Fruit fly (Drosophila melanogaster) whole organism, wandering third instar larva: Measurements from ENCODE around the gene alpha-Cat.

Source experiments
- CrebA ChIP-seq: fragments of 200-800 bp; sonication (Bioruptor generic); optimal IDR thresholded peaks from 2 replicates; lab custom pipeline; 2016; ENCODE audit warnings: missing biosample characterization, mild to moderate bottlenecking, missing genetic modification characterization, borderline replicate concordance
- Dfd ChIP-seq: fragments of >200 bp; optimal IDR thresholded peaks from 2 replicates; lab custom pipeline; 2017; ENCODE audit warnings: missing biosample characterization, missing genetic modification characterization
- Dif ChIP-seq: fragments of 200-275, 200-300 bp; sonication (Bioruptor generic); optimal IDR thresholded peaks from 2 replicates; lab custom pipeline; 2018; ENCODE audit warnings: missing biosample characterization, missing genetic modification characterization; ENCODE audit not compliant: partially characterized antibody
- GATAd ChIP-seq: sonication (Bioruptor generic); optimal IDR thresholded peaks from 2 replicates; lab custom pipeline; 2016; ENCODE audit warnings: missing biosample characterization, missing genetic modification characterization
- Hnf4 ChIP-seq: fragments of 200-800 bp; sonication (Bioruptor generic); optimal IDR thresholded peaks from 2 replicates; lab custom pipeline; 2016; ENCODE audit warnings: missing biosample characterization, mild to moderate bottlenecking, missing genetic modification characterization
- Hr78 ChIP-seq: fragments of >200 bp; optimal IDR thresholded peaks from 2 replicates; lab custom pipeline; 2017; ENCODE audit warnings: missing biosample characterization, missing genetic modification characterization
- Jra ChIP-seq: sonication (Bioruptor generic); optimal IDR thresholded peaks from 2 replicates; lab custom pipeline; 2016; ENCODE audit warnings: missing biosample characterization, missing genetic modification characterization
- Myc ChIP-seq: fragments of >200 bp; optimal IDR thresholded peaks from 2 replicates; lab custom pipeline; 2017
- N ChIP-seq: fragments of >200 bp; optimal IDR thresholded peaks from 2 replicates; lab custom pipeline; 2018; ENCODE audit warnings: missing biosample characterization, missing external identifiers, missing genetic modification characterization
- OdsH ChIP-seq: fragments of 200-800 bp; sonication (Bioruptor generic); optimal IDR thresholded peaks from 2 replicates; lab custom pipeline; 2016; ENCODE audit warnings: missing biosample characterization, mild to moderate bottlenecking, missing genetic modification characterization
- Vsx2 ChIP-seq: fragments of 200-300, 225-300 bp; sonication (Bioruptor generic); optimal IDR thresholded peaks from 2 replicates; lab custom pipeline; 2018; ENCODE audit warnings: missing biosample characterization, missing genetic modification characterization; ENCODE audit not compliant: partially characterized antibody
- br ChIP-seq: fragments of 200-800 bp; sonication (Bioruptor generic); optimal IDR thresholded peaks from 2 replicates; lab custom pipeline; 2016; ENCODE audit warnings: missing biosample characterization, missing genetic modification characterization
- brk ChIP-seq: fragments of 200-800 bp; sonication (Bioruptor generic); optimal IDR thresholded peaks from 2 replicates; lab custom pipeline; 2016; ENCODE audit warnings: missing biosample characterization, mild to moderate bottlenecking, missing genetic modification characterization
- dl ChIP-seq, 2 experiments: fragments of 175-275, 200-275 bp in 1 of 2; fragments of 200-275 bp in 1 of 2; sonication (Bioruptor generic); optimal IDR thresholded peaks; lab custom pipeline; 2018; ENCODE audit warnings: mild to moderate bottlenecking in 2 of 2, missing biosample characterization in 2 of 2, missing genetic modification characterization in 2 of 2, moderate library complexity in 2 of 2; ENCODE audit not compliant: partially characterized antibody in 2 of 2, insufficient read depth in 1 of 2
- dmrt93B ChIP-seq: fragments of 200-800 bp; sonication (Bioruptor generic); optimal IDR thresholded peaks from 2 replicates; lab custom pipeline; 2018; ENCODE audit warnings: missing biosample characterization, mild to moderate bottlenecking, missing genetic modification characterization
- dsf ChIP-seq: sonication (Bioruptor generic); optimal IDR thresholded peaks from 2 replicates; lab custom pipeline; 2016; ENCODE audit warnings: missing biosample characterization, missing genetic modification characterization, borderline replicate concordance
- ey ChIP-seq: fragments of 200-800 bp; sonication (Bioruptor generic); optimal IDR thresholded peaks from 2 replicates; lab custom pipeline; 2016; ENCODE audit warnings: missing biosample characterization, missing genetic modification characterization
- foxo ChIP-seq, 2 experiments: fragments of 200-800 bp; sonication (Bioruptor generic); optimal IDR thresholded peaks; 2 replicates in 1 of 2; 3 replicates in 1 of 2; lab custom pipeline; 2016 to 2017; ENCODE audit warnings: missing biosample characterization in 2 of 2, missing genetic modification characterization in 2 of 2
- fru ChIP-seq: fragments of 200-800 bp; sonication (Bioruptor generic); optimal IDR thresholded peaks from 3 replicates; lab custom pipeline; 2016; ENCODE audit warnings: missing biosample characterization, mild to moderate bottlenecking, missing genetic modification characterization
- jim ChIP-seq: fragments of 175-275, 200-325 bp; sonication (Bioruptor generic); optimal IDR thresholded peaks from 2 replicates; lab custom pipeline; 2016; ENCODE audit warnings: missing biosample characterization, mild to moderate bottlenecking, missing genetic modification characterization
- lola ChIP-seq: fragments of >200 bp; optimal IDR thresholded peaks from 2 replicates; lab custom pipeline; 2017; ENCODE audit warnings: missing biosample characterization, missing genetic modification characterization
- psq ChIP-seq: fragments of 200-800 bp; sonication (Bioruptor generic); optimal IDR thresholded peaks from 3 replicates; lab custom pipeline; 2017; ENCODE audit warnings: missing biosample characterization, mild to moderate bottlenecking, missing genetic modification characterization, moderate library complexity
- rgr ChIP-seq: fragments of 200-800 bp; sonication (Bioruptor generic); optimal IDR thresholded peaks from 3 replicates; lab custom pipeline; 2016; ENCODE audit warnings: missing biosample characterization, mild to moderate bottlenecking, missing genetic modification characterization
- sage ChIP-seq: fragments of 200-800 bp; sonication (Bioruptor generic); optimal IDR thresholded peaks from 2 replicates; lab custom pipeline; 2016; ENCODE audit warnings: missing biosample characterization, mild to moderate bottlenecking, missing genetic modification characterization
- tai ChIP-seq: sonication (Bioruptor generic); optimal IDR thresholded peaks from 2 replicates; lab custom pipeline; 2016; ENCODE audit warnings: missing biosample characterization, missing genetic modification characterization
- usp ChIP-seq: fragments of >200 bp; optimal IDR thresholded peaks from 2 replicates; lab custom pipeline; 2017; ENCODE audit warnings: missing biosample characterization, missing genetic modification characterization
- woc ChIP-seq: sonication (Bioruptor generic); optimal IDR thresholded peaks from 2 replicates; lab custom pipeline; 2016; ENCODE audit warnings: missing biosample characterization, mild to moderate bottlenecking, missing genetic modification characterization

alpha-Cat gene

DNA sequence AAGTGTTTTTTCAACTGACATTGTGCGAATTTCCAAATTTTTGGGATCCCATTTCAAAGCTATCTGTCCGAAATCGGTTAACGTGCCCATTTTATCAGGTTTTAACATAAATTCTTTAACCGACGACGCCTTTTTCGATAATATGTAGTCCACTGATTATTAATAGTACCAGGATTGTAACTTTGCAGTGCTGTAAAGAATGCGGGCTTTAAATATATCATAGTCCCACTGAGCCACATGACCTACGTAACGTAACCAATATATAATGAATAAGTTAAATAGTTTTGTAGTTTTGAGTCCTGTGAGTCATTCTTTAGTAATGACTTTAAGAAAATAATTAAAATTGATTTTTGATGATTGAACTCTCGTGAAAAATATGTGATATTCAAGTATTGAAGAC, at the start of gene alpha-Cat:
Gene alpha-Cat (minus strand): TSS at position 162 of the 400 bp plus-strand sequence.
- TF ChIP-seq lola (GFP tag; lab: Kevin White, UChicago) (no peak), Hr78 (GFP tag; lab: Kevin White, UChicago) (no peak), dsf (no peak), CrebA (no peak), GATAd (no peak), jim (no peak), Dif (GFP tag; lab: Kevin White, UChicago) (no peak), dmrt93B (GFP tag; lab: Kevin White, UChicago) (peak; percentile 14), psq (GFP tag; lab: Kevin White, UChicago) (no peak), ey (GFP tag; lab: Kevin White, UChicago) (no peak), woc (GFP tag; lab: Kevin White, UChicago) (peak; percentile 38), N (GFP tag; lab: Kevin White, UChicago) (peak; percentile 71)
- TF ChIP-seq, all 38 proteins: peak for 3

DNA sequence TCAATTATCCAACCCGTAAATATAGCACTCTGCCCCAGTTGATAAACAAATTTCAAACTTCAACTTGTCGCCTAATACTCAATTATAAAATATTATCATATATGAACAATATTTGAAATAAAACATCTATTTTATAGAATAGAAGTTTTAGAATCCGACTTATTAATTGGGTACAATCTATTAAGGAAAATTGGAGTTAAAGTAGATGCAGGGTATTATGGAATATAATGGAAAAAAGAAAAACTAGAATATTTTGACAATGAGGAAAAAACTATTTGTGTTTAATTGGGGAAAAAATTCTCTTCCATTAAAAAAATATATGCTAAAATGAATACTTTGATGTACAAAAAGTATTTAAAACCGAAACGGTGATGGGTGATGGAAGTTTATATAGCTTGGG, 8.8 kb upstream of the alpha-Cat start:
- no peak for TF ChIP-seq woc (GFP tag; lab: Kevin White, UChicago)

DNA sequence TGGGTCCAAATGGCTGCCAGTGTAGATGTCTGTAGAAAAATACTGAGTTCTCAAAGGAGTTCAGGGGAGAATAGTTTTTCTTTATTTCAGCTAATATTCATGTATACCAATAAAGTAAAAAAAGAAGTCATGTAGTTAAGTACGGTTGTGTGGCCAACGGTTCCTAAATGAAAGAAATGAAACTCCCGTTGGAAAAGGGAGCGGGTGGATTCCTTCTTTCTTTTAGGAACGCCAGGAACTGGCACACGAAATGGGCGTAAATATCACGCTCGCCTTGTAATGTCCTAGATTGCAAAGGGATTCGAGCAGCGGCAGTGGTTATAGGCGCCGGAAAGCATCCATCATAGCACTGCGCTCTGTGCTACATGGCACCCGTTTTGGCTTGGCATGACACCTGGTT, 5.5 kb upstream of the alpha-Cat start:
- TF ChIP-seq Hr78 (GFP tag; lab: Kevin White, UChicago) (no peak), Myc (no peak), rgr (GFP tag; lab: Kevin White, UChicago) (no peak), foxo (GFP tag; optimal IDR thresholded peaks at IDR 0.05; lab: Kevin White, UChicago) (no peak), brk (GFP tag; lab: Kevin White, UChicago) (no peak), Jra (GFP tag; lab: Kevin White, UChicago) (no peak), fru (GFP tag; lab: Kevin White, UChicago) (no peak), usp (GFP tag; lab: Kevin White, UChicago) (no peak), jim (no peak), tai (GFP tag; lab: Kevin White, UChicago) (no peak), Vsx2 (GFP tag; lab: Kevin White, UChicago) (no peak), dmrt93B (GFP tag; lab: Kevin White, UChicago) (no peak), dl (GFP tag; optimal IDR thresholded peaks at IDR 0.05; lab: Kevin White, UChicago; ENCODE audit: insufficient read depth in 1 of 2, partially characterized antibody in 2 of 2) (no peak), br (GFP tag; lab: Kevin White, UChicago) (no peak), OdsH (no peak)

DNA sequence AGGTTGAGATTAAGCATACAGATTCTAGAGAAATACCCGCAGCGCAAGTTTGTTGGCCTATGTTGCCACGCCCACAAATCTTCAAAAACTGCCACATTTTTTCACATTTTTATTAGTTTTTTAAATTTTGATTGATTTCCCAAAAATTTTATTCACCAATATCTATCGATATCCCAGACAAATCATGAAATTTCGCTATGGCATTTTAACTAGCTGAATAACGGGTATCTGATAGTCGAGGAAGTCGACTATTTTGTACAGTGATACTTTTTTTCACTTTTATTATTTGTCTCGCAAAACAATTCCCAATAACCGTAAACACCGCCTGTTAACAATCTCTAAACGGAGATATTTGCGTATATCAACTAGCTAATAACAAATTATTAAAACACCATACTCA, 2.2 kb upstream of the alpha-Cat start:
- TF ChIP-seq N (GFP tag; lab: Kevin White, UChicago) (no peak), Dfd (GFP tag; lab: Kevin White, UChicago) (peak; percentile 21)

DNA sequence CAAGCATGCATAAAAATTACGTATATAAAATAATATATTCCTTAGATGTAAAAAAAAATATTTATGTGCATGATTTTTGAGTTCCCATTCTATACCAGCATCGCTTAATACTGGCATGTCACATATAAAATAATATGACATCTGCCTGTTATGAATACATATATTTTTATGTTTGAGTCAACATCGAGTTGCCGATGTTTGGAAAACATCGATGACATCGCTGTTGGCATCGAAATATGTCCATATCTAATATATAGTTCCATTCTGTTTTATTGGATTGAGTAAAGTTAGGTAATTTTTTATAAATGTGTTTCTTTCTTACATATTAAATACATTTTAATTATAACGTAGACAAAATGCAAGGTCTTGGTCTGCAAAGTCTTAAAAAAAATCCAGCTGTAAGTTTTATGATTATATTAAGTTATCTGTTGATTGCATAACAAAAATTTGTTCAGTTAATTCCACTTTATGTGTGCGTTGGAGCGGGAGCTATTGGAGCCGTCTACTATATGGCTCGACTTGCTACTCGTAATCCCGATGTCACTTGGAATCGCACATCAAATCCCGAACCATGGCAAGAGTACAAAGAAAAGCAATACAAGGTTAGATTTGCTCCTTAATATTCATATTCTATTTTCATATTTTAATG, 1.3 kb upstream of the alpha-Cat start, which contains the start of gene ND-MLRQ:
Gene ND-MLRQ (plus strand): TSS at position 248 of the 649 bp plus-strand sequence.
- no peak for TF ChIP-seq Hnf4 (GFP tag; lab: Kevin White, UChicago)
- peak; percentile 23 for TF ChIP-seq woc (GFP tag; lab: Kevin White, UChicago)
- no peak for TF ChIP-seq Vsx2 (GFP tag; lab: Kevin White, UChicago)

DNA sequence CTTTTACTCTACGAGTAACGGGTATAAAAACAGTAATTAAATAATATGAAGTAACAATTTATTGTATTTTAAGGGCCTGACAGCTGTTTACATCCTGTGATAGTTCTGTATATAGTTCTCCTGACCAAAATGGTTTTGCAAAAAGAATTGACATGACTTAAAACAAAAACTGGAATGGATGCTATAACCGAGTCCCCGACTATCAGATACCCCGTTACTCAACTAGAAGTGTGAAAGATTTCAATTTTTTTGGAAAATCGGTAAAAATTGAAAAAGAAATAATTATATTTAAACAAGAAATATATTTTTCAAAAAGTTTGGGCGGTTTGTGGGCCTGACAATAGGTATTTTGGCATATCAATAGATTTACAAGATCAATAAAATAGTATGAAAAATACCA, 1.3 kb downstream of the alpha-Cat start:
- TF ChIP-seq Dfd (GFP tag; lab: Kevin White, UChicago) (no peak), brk (GFP tag; lab: Kevin White, UChicago) (no peak), dmrt93B (GFP tag; lab: Kevin White, UChicago) (no peak), lola (GFP tag; lab: Kevin White, UChicago) (no peak), jim (no peak), fru (GFP tag; lab: Kevin White, UChicago) (no peak), dsf (no peak), tai (GFP tag; lab: Kevin White, UChicago) (no peak), sage (no peak), Hr78 (GFP tag; lab: Kevin White, UChicago) (no peak)
